Worm (Caenorhabditis elegans) whole organism, L4 larva: ENCODE results near the gene R144.12.

Experiments used
- lsy-2 ChIP-seq, 2 experiments: fragments of 150-350 bp in 1 of 2; sonication (generic microtip) in 1 of 2; optimal IDR thresholded peaks; 2 replicates each; lab custom pipeline; 2014 to 2017; ENCODE audit warnings: missing biosample characterization in 2 of 2, missing genetic modification characterization in 2 of 2
- nhr-76 ChIP-seq: fragments of 150-350 bp; optimal IDR thresholded peaks from 2 replicates; lab custom pipeline; 2014; ENCODE audit warnings: missing biosample characterization, missing genetic modification characterization
- snpc-4 ChIP-seq: fragments of 150-350 bp; optimal IDR thresholded peaks from 2 replicates; lab custom pipeline; 2014; ENCODE audit warnings: missing biosample characterization, missing genetic modification characterization

ce11 chrIII:4965271-4965670 lies 41.5 kb downstream of the R144.12 start, which contains the start of gene nca-2:
- TF ChIP-seq lsy-2 (tag; optimal IDR thresholded peaks at IDR 0.05; lab: Kevin White, UChicago) (no peak), nhr-76 (tag; lab: Kevin White, UChicago) (no peak), snpc-4 (no peak)
